Fruit fly (Drosophila melanogaster): ENCODE data around the gene CG33710.

DNA sequence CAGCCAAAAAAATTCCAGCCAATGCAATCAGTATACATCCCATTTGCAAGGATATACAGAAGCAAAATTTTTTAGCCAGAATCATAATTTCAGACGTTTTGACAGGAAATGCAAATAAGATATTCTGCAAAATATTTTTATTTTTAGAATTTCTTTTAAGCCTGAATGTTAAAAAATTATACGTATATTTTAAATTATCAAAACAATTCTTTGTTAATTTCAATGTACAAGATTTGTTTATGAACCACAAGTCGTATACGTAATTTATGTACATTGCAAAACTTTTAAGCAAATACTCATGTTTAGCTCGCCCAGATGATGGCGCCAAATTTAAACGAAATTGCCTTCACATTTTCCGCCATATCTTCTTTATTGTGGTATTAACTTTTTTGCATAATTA is 1.8 kb upstream of the CG33710 start, which contains the start of gene CG42654:
- TF ChIP-seq Dll (optimal IDR thresholded peaks at IDR 0.05): no peak
- no peak for TF ChIP-seq pan (optimal IDR thresholded peaks at IDR 0.05)
- TF ChIP-seq CG8478 (optimal IDR thresholded peaks at IDR 0.05): no peak
- no peak for TF ChIP-seq usp (GFP tag; optimal IDR thresholded peaks at IDR 0.05)
